Worm (Caenorhabditis elegans) whole organism, L3 larva: ENCODE data around the gene C14A11.6.

Source experiments
- R02D3.7 ChIP-seq: fragments of 150-350 bp; optimal IDR thresholded peaks from 2 replicates; lab custom pipeline; 2014; ENCODE audit warnings: missing biosample characterization, missing genetic modification characterization
- ZK546.5 ChIP-seq: sonication (generic microtip); optimal IDR thresholded peaks from 2 replicates; lab custom pipeline; 2017; ENCODE audit warnings: missing biosample characterization, missing genetic modification characterization
- ama-1 ChIP-seq: fragments of 150-350 bp; optimal IDR thresholded peaks from 2 replicates; lab custom pipeline; 2018
- ceh-16 ChIP-seq: sonication (generic microtip); optimal IDR thresholded peaks from 2 replicates; lab custom pipeline; 2017; ENCODE audit warnings: missing biosample characterization, missing genetic modification characterization
- ceh-28 ChIP-seq: fragments of 150-350 bp; optimal IDR thresholded peaks from 2 replicates; lab custom pipeline; 2014; ENCODE audit warnings: missing biosample characterization, missing genetic modification reagents, missing genetic modification characterization
- ceh-82 ChIP-seq: fragments of 150-350 bp; optimal IDR thresholded peaks from 2 replicates; lab custom pipeline; 2014; ENCODE audit warnings: missing biosample characterization, missing genetic modification characterization
- ceh-9 ChIP-seq: sonication (generic microtip); optimal IDR thresholded peaks from 2 replicates; lab custom pipeline; 2018; ENCODE audit warnings: missing biosample characterization, missing genetic modification characterization
- elt-1 ChIP-seq: fragments of 150-350 bp; optimal IDR thresholded peaks from 2 replicates; lab custom pipeline; 2014; ENCODE audit warnings: missing biosample characterization, missing genetic modification characterization
- elt-3 ChIP-seq, 3 experiments: fragments of 150-350 bp in 1 of 3; sonication (generic microtip) in 2 of 3; optimal IDR thresholded peaks; 2 replicates in 2 of 3; 4 replicates in 1 of 3; lab custom pipeline; 2014 to 2017; ENCODE audit warnings: missing biosample characterization in 3 of 3, missing genetic modification characterization in 3 of 3
- eor-1 ChIP-seq, 2 experiments: fragments of 150-350 bp; optimal IDR thresholded peaks; 2 replicates each; lab custom pipeline; 2014 to 2018; ENCODE audit warnings: missing biosample characterization in 2 of 2, missing genetic modification characterization in 2 of 2
- fkh-10 ChIP-seq: sonication (generic microtip); optimal IDR thresholded peaks from 2 replicates; lab custom pipeline; 2017; ENCODE audit warnings: missing biosample characterization, missing genetic modification reagents, missing genetic modification characterization
- fkh-2 ChIP-seq: fragments of 150-350 bp; optimal IDR thresholded peaks from 2 replicates; lab custom pipeline; 2014; ENCODE audit warnings: missing biosample characterization, missing genetic modification reagents, missing genetic modification characterization
- fos-1 ChIP-seq: fragments of 150-350 bp; optimal IDR thresholded peaks from 2 replicates; lab custom pipeline; 2014; ENCODE audit warnings: missing biosample characterization, missing genetic modification characterization
- hmg-11 ChIP-seq: sonication (generic microtip); optimal IDR thresholded peaks from 2 replicates; lab custom pipeline; 2016; ENCODE audit warnings: missing genetic modification characterization, missing compliant biosample characterization
- jun-1 ChIP-seq: fragments of 150-350 bp; optimal IDR thresholded peaks from 2 replicates; lab custom pipeline; 2014; ENCODE audit warnings: missing biosample characterization, missing genetic modification reagents, missing genetic modification characterization
- lin-39 ChIP-seq: fragments of 150-350 bp; optimal IDR thresholded peaks from 2 replicates; lab custom pipeline; 2018; ENCODE audit warnings: missing biosample characterization, missing genetic modification reagents, missing genetic modification characterization
- lsy-12 ChIP-seq: sonication (generic microtip); optimal IDR thresholded peaks from 2 replicates; lab custom pipeline; 2016; ENCODE audit warnings: mild to moderate bottlenecking, missing genetic modification characterization, missing compliant biosample characterization
- mdl-1 ChIP-seq: fragments of 150-350 bp; optimal IDR thresholded peaks from 2 replicates; lab custom pipeline; 2014; ENCODE audit warnings: missing biosample characterization, missing genetic modification characterization
- mml-1 ChIP-seq: fragments of 150-350 bp; sonication (generic microtip); optimal IDR thresholded peaks from 3 replicates; lab custom pipeline; 2014; ENCODE audit warnings: missing biosample characterization, missing genetic modification characterization
- nfya-1 ChIP-seq: sonication (generic microtip); optimal IDR thresholded peaks from 2 replicates; lab custom pipeline; 2017; ENCODE audit warnings: missing genetic modification characterization, mild to moderate bottlenecking, missing compliant biosample characterization, antibody characterized with exemption, moderate library complexity; ENCODE audit not compliant: insufficient read depth
- nhr-11 ChIP-seq: fragments of 150-350 bp; optimal IDR thresholded peaks from 2 replicates; lab custom pipeline; 2014; ENCODE audit warnings: missing biosample characterization, missing genetic modification characterization
- nhr-23 ChIP-seq: fragments of 150-350 bp; optimal IDR thresholded peaks from 2 replicates; lab custom pipeline; 2014; ENCODE audit warnings: missing biosample characterization, missing genetic modification reagents, missing genetic modification characterization
- nhr-237 ChIP-seq: fragments of 150-350 bp; optimal IDR thresholded peaks from 2 replicates; lab custom pipeline; 2014; ENCODE audit warnings: missing biosample characterization, missing genetic modification characterization
- nhr-25 ChIP-seq: sonication (generic microtip); optimal IDR thresholded peaks from 2 replicates; lab custom pipeline; 2017; ENCODE audit warnings: missing biosample characterization, missing genetic modification characterization
- nhr-43 ChIP-seq: sonication (generic microtip); optimal IDR thresholded peaks from 2 replicates; lab custom pipeline; 2016; ENCODE audit warnings: mild to moderate bottlenecking, missing genetic modification characterization, missing compliant biosample characterization; ENCODE audit not compliant: poor library complexity, severe bottlenecking
- nhr-76 ChIP-seq: fragments of 150-350 bp; sonication (generic microtip); optimal IDR thresholded peaks from 5 replicates; lab custom pipeline; 2014; ENCODE audit warnings: missing biosample characterization, missing genetic modification characterization
- pha-4 ChIP-seq: fragments of 150-350 bp; optimal IDR thresholded peaks from 2 replicates; lab custom pipeline; 2014; ENCODE audit warnings: missing biosample characterization, missing genetic modification reagents, missing genetic modification characterization
- pqm-1 ChIP-seq: fragments of 150-350 bp; optimal IDR thresholded peaks from 2 replicates; lab custom pipeline; 2017; ENCODE audit warnings: missing biosample characterization, missing genetic modification characterization, inconsistent platforms
- skn-1 ChIP-seq: fragments of 150-350 bp; optimal IDR thresholded peaks from 2 replicates; lab custom pipeline; 2014; ENCODE audit warnings: missing biosample characterization, missing genetic modification characterization
- snpc-4 ChIP-seq: fragments of 150-350 bp; optimal IDR thresholded peaks from 2 replicates; lab custom pipeline; 2014; ENCODE audit warnings: missing biosample characterization, missing genetic modification characterization
- tbx-2 ChIP-seq: sonication (generic microtip); optimal IDR thresholded peaks from 2 replicates; lab custom pipeline; 2016; ENCODE audit warnings: mild to moderate bottlenecking, missing genetic modification characterization, missing compliant biosample characterization
- ztf-11 ChIP-seq: fragments of 150-350 bp; optimal IDR thresholded peaks from 2 replicates; lab custom pipeline; 2014; ENCODE audit warnings: missing biosample characterization, missing genetic modification characterization

C14A11.6 gene

ce11 chrX:2814097-2814720 lies at the start of gene C14A11.6:
Gene C14A11.6, minus strand, starts transcription at chrX:2814147.
- peak; percentile 14 for TF ChIP-seq hmg-11 (tag; lab: Kevin White, UChicago)
- TF ChIP-seq skn-1 (tag; lab: Kevin White, UChicago), result no peak
- TF ChIP-seq ceh-9 (tag; lab: Kevin White, UChicago), result no peak
- peak; percentile 38 for TF ChIP-seq nfya-1 (tag; lab: Kevin White, UChicago)
- no peak for TF ChIP-seq ZK546.5
- TF ChIP-seq lin-39 (tag; lab: Kevin White, UChicago), result peak; percentile 19

- TF ChIP-seq ztf-11 (no peak), nfya-1 (tag; lab: Kevin White, UChicago) (no peak), ceh-28 (tag; lab: Kevin White, UChicago) (no peak), fkh-2 (tag; lab: Kevin White, UChicago) (no peak), tbx-2 (tag; lab: Kevin White, UChicago) (no peak), lsy-12 (no peak), ceh-9 (tag; lab: Kevin White, UChicago) (no peak), mml-1 (tag; lab: Kevin White, UChicago) (no peak), fos-1 (tag; lab: Kevin White, UChicago) (no peak), elt-1 (tag; lab: Kevin White, UChicago) (no peak), pqm-1 (tag; lab: Kevin White, UChicago) (no peak)
Measured at ce11 chrX:2862372-2862771, 48.4 kb upstream of the C14A11.6 start, which contains the start of gene comt-1. Gene comt-1, minus strand, starts transcription at chrX:2862472.

DNA sequence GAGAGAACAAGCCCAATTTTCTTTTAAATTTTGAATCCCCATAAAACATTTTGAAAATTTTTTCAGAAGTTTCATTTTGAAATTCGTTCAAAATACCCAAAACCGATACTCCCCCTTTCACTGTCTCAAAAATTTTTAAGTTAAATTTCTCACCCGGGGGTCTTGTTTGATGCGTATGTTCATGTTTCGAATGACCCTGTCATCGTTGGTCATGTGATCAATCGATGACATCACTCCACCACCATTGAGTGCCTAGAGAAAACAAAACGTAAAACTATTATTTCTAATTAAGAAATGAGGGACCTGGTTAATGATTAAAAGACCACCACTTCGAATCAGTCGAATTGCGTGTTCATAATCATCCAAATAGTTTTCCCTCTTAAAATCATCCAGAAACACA lies 44.4 kb upstream of the C14A11.6 start:
- TF ChIP-seq nhr-25 (tag; lab: Kevin White, UChicago) (peak; percentile 77), nhr-23 (tag; lab: Kevin White, UChicago) (peak; percentile 71), elt-1 (tag; lab: Kevin White, UChicago) (no peak), nfya-1 (tag; lab: Kevin White, UChicago) (peak; percentile 22), nhr-43 (tag; lab: Kevin White, UChicago) (peak; percentile 23)

DNA sequence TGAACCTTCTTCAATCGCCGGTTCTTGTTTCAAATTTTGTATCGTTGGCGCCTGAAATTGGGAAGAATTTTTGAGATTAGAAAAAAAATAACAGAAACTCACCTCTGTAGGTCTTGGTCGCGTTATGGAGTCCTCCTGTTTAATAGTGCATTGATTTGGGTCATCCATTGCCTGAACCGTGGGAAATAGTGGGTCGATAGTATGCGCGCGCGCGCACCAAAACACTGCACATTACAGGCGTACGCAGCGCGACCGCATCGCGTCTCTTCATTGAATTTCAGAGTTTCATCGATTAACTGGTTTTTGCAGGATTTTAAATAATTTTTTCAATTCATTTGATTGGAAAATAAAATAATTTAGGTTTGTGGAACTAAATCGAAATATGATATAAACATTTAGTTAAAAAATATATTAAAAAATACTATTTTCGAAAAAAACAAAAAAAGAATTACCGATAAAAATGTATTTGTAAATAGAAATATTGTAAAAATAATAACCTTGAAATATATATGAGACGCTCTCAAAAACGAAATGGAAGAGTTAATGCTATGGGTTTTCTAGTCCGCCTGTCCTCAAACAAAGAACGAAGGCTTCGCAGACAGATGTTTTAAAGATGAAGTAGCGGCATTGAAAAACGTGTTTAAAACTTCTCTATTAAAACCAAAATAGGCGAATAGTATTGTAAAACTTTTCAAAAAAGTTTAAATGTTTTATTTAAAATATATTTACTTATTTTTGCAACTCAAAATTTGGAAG lies 43.3 kb upstream of the C14A11.6 start, which contains the start of gene tra-4:
Gene tra-4 (minus strand): TSS at position 534 of the 756 bp plus-strand sequence.
- TF ChIP-seq nhr-25 (tag; lab: Kevin White, UChicago) (peak; percentile 46), nhr-11 (tag; lab: Kevin White, UChicago) (no peak), ceh-28 (tag; lab: Kevin White, UChicago) (no peak), pha-4 (tag; lab: Kevin White, UChicago) (peak; percentile 26), ceh-82 (tag; lab: Kevin White, UChicago) (no peak), nfya-1 (tag; lab: Kevin White, UChicago) (peak; percentile 37), elt-3 (tag; optimal IDR thresholded peaks at IDR 0.05; lab: Kevin White, UChicago) (no peak), nhr-237 (tag; lab: Kevin White, UChicago) (no peak), nhr-43 (tag; lab: Kevin White, UChicago) (peak; percentile 6), mml-1 (tag; lab: Kevin White, UChicago) (no peak), eor-1 (tag; optimal IDR thresholded peaks at IDR 0.05; lab: Kevin White, UChicago) (no peak), R02D3.7 (no peak), mdl-1 (tag; lab: Kevin White, UChicago) (no peak), jun-1 (tag; lab: Kevin White, UChicago) (no peak), snpc-4 (tag; lab: Kevin White, UChicago) (peak; percentile 36), nhr-76 (tag; lab: Kevin White, UChicago) (no peak), nhr-23 (tag; lab: Kevin White, UChicago) (peak; percentile 57), ceh-16 (tag; lab: Kevin White, UChicago) (no peak), pqm-1 (tag; lab: Kevin White, UChicago) (no peak), ZK546.5 (no peak), ama-1 (lab: Kevin White, UChicago) (no peak), fkh-10 (no peak)
